Worm (Caenorhabditis elegans) whole organism, dauer: ENCODE measurements around the gene pde-12.
"Not testable (repeated sequence)": the region's sequence is repeated elsewhere in the genome, so short reads cannot be mapped to it uniquely, and the experiment has no call there.

Experiments
- unc-62 ChIP-seq: sonication (generic microtip); optimal IDR thresholded peaks from 2 replicates; lab custom pipeline; 2017; ENCODE audit warnings: missing biosample characterization, missing genetic modification reagents, missing genetic modification characterization

The pde-12 gene

DNA sequence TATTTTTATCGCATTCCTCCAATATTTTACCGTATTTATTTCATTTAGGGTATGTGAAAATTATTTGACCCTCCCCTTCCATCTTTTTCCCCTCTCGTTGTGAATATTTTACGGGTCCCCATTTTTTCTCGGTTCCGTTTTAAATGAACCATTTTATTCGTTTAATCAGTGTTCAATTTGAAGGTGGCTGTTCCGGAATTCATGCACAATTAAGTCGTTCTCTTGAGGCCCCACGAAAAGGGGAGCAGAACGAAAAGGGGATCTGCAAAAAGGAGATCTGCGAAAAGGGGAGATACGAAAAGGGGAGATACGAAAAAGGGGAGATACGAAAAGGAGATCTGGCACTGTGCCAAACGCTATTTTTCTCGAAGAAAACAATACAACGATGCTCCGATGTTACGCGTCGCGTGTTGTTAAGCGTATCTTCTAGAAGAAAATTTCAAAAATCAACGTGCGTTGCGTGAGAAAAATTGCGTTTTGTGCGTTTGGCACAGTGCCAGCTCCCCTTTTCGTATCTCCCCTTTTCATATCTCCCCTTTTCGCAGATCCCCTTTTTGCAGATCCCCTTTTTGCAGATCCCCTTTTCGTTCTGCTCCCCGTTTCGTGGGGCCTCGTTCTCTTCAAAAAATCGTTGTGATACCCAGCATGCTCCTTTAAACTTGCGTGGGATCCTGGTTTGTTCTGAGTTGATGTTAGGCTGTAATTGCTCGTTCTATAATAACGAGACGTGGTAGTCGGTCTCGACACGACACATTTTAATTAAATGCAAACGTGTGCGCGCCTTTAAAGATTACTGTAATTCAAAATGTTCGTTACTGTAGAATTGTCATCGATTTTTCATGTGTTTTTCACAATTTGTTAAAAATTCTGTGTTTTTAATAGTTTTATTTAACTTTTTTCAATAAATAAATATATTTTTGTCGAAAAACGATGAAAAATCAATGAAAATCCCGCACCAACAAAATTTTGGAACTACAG lies 33.7 kb downstream of the pde-12 start:
- no peak for TF ChIP-seq unc-62

DNA sequence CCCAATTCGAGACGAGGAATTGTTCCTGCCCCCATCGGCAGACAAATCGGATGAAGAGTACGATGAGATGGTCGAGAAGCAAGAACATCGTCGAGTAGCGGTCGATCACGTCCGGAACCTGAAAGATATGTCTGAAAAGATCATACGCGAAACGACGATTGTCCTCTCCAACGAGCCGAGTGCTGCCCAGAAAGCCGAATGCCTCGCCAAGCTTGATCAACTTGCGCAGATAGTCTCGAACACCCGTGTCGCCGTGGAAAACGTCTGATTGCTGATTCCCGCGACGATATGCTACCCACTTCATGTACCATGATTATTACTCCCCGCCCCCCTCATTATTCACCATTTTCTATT lies 34.4 kb downstream of the pde-12 start:
- no peak for TF ChIP-seq unc-62

DNA sequence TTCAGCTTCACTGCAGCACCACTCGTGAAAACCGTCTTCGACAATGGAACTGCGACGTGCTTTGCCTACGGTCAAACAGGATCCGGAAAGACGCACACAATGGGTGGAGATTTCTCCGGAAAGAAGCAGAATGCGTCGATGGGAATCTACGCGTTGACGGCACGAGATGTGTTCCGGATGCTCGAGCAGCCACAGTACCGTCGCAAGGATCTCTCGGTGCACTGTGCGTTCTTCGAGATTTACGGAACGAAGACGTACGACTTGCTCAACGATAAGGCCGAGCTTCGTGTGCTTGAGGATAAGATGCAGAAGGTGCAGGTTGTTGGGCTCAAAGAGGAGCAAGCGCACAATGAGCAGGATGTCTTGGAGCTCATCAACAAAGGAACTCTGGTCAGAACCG lies 35.3 kb downstream of the pde-12 start:
- TF ChIP-seq unc-62: no peak

DNA sequence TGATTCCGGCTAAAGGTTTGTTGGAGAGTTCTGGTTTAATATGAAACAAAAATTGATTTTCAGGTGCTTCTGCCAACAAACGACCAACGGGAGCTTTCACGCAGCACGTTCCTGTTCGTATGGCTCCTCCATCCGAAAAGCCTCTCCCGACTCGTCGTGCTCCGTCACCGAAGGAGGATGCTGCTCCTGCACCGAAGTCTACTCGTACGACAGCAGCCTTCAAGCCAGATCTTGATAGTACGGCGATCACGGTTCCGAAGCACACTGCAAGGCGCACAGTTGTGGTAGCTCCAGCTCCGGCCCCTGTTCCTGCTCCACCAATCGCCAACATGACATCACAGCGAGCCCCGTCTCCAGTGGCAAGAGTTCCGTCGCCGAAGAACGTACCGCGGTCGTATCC lies 36.0 kb downstream of the pde-12 start:
- TF ChIP-seq unc-62: no peak

DNA sequence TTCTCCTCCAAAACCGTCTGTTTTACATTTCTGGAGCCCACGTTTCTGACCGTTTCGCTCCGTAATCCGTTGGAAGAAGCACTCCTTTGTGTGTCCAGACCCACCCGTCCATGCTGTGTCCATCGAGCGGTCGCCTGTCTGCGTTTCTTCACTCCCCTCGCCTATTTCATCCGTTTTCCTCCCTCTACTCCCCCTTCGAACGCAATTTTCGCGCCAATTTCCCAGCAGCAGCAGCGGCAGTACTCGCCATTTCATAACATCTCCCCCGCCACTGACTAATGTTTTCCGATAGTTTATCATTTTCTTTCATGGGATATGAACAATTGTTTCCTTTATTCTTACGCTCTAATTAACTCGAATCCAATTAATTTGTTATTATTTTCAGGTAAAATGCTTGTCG lies 36.9 kb downstream of the pde-12 start:
- no peak for TF ChIP-seq unc-62

DNA sequence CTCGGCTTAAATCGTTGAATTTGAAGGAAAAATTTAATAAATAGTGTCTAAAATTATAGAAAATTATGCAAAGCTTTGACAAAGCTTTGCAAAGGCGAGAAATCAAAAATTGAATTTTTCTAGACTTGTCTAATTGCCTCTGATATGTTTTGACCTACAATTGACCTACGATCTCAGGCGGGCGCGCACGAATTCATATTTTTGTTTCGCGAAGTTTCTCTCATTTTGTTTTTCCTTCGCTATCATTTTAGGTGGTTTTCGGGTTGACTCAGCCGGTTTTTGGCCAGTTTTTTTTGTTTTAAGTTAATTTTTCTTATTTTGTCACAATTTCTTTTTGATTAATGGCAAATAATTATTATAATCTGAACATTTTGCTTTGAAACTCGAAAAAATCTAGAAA lies 37.6 kb downstream of the pde-12 start:
- TF ChIP-seq unc-62: no peak

DNA sequence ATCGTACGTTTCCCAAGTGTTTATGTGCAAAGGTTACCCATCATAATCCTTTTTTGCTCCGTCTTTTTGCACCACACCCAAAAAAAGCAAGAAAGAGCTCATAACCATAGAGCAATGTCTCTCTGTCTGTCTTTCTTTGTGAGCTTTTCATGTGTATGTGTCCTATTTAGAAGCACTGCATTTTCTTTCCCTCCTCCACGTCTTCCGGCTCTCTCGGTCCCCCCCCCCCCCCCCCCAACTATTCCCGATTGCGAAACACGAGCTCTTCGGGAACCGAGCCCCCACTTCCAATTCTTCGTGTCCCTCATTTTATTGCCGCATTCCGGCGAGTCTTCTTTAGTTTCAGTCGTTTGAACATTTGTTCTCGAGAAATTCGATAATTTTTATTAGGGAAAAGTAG lies 38.0 kb downstream of the pde-12 start:
- TF ChIP-seq unc-62: no peak

DNA sequence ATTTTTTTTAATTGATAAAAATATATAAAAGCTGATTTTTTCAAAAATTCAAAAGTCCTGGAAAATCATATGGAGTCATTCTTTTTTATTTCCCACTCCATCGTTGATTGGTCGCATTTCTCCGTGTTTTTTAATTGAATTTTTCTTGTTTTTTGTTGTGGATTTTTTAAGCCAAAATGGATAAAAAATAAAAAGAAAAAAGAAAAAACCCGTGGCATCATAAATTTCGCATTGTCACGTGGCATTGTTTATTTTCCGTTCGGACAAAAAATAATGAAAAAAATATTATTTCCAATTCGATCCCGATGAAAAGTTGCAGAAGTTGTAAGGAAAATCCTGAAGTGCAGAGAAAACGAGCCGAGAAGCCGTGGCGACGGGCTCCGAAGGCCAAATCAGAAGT lies 39.2 kb downstream of the pde-12 start, which contains the start of gene klp-7:
Gene klp-7, plus strand, starts transcription at position 301 of the 400 bp plus-strand sequence.
- TF ChIP-seq unc-62: not testable (repeated sequence)

DNA sequence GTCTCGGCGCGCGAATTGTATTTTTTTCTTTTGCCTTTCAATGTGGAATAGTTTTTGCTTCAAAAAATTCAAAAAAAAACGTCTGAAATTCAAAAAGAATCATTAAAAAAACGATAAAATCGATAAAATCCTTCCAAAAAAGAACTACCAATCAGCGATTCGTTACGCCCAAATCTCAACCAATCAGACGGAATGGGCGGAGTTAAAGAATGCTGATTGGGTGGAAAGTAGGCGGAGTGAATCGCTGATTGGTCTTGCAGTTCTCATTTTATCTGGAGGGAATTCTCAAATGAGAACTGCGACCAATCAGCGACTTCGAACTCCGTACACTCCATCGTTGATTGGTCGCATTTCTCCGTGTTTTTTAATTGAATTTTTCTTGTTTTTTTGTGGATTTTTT lies 39.6 kb downstream of the pde-12 start:
- TF ChIP-seq unc-62: no peak

DNA sequence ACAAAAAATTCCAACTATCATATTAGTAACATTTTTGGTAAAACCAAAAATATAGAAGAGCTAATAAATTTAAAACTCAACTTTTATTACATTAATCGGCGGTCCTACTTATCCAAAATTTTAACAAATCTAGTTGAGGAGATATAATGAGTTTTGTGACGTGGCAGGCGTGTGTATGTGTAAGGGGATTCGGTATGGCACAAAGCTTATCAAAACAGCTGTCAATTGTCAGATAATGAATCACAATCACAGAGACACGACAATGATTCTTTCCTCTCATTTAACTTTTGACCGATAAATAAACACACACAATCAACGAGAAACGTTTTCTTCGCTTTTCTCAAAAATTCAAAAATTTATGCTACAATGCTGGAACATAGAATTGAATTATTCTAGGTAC lies 42.8 kb downstream of the pde-12 start, which contains the start of gene K11D9.3:
Gene K11D9.3, minus strand, starts transcription at position 181 of the 400 bp plus-strand sequence.
- no peak for TF ChIP-seq unc-62

DNA sequence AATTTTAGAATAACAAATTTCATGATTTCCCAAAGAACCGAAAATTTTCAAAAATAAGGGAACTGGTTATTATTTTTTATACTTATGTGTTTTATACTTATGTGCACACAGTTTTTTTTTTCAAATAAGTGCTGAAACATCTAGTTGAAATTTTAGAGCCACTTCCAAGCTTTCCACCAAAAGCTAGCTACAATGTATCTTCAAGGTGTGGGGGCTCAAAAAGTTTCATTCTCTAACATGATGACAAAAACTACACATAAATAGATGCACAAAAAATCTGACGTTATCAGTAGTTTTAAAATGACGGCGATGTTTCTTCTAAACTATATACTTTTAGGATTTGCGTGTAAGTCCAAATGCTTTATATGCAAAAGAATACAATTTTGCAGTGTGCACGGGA lies 50.8 kb downstream of the pde-12 start, which contains the start of gene clec-163:
Gene clec-163, plus strand, starts transcription at position 301 of the 400 bp plus-strand sequence.
- no peak for TF ChIP-seq unc-62

DNA sequence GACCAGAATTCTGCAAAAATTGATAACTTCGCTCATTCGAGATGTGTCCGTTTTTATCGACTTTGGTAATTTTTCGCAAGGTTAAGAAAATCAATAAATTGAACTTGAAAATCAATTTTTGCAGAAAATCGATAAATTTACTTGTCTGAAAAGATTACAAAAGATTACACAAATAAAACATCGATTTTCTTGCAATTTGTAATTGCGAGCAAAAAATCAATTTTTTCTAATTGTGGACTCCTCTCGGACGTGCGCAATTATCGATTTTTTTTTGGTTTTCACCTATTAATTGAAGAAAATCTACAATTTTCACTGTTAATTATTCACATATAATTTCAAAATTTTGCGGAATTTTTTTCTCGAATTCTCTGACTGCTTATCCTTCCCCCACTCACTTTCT lies 53.6 kb downstream of the pde-12 start:
- TF ChIP-seq unc-62: no peak
